Worm (Caenorhabditis elegans): ENCODE results near the gene C14A6.5.

DNA sequence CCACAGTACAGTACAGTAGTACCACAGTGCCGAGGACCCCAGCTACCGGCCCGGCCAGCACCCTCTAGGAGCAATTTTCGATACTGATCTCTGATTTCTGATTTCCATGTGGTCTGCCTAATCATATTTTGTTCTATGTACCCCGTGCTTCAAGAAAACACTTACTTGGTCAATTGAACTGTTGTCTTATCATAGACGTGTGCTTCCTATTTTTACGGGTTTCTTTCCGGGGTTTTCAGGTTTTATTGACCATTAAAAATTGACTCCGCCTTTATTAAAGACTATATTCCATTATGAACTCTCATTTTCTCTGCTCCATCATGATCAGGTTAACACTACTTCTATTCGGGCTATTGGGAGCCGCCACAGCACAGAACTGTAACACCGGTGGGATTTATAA is 7.0 kb downstream of the C14A6.5 start, which contains the start of gene clec-48:
- TF ChIP-seq tbx-2 (tag; optimal IDR thresholded peaks at IDR 0.05), result no peak
- no peak for TF ChIP-seq npax-4 (tag; optimal IDR thresholded peaks at IDR 0.05)
- no peak for TF ChIP-seq ceh-22 (tag; optimal IDR thresholded peaks at IDR 0.05)
- TF ChIP-seq K09A11.1 (tag; optimal IDR thresholded peaks at IDR 0.05; ENCODE audit: insufficient read depth), result no peak
- TF ChIP-seq lin-11 (tag; optimal IDR thresholded peaks at IDR 0.05), result no peak
- TF ChIP-seq ceh-18 (tag; optimal IDR thresholded peaks at IDR 0.05), result no peak
- no peak for TF ChIP-seq pha-4 (tag; optimal IDR thresholded peaks at IDR 0.05)
- TF ChIP-seq pros-1 (tag; optimal IDR thresholded peaks at IDR 0.05), result no peak
- no peak for TF ChIP-seq che-1 (tag; optimal IDR thresholded peaks at IDR 0.05)
- TF ChIP-seq syd-9 (tag; optimal IDR thresholded peaks at IDR 0.05), result no peak
